Worm (Caenorhabditis elegans) whole organism, L4 larva: ENCODE measurements around the gene B0507.8.

ENCODE experiments used
- D1046.2 ChIP-seq: fragments of 200-800 bp; sonication (Bioruptor generic); IDR thresholded peaks from 2 replicates; pipeline ENCODE4 v1.3.6; 2022; ENCODE audit warnings: missing genetic modification characterization, missing compliant biosample characterization
- F44E2.7 ChIP-seq: fragments of 200-800 bp; sonication (Bioruptor generic); IDR thresholded peaks from 2 replicates; pipeline ENCODE4 v2.1.2; 2022; ENCODE audit warnings: missing genetic modification characterization, missing compliant biosample characterization
- F49E8.2 ChIP-seq: sonication (generic microtip); optimal IDR thresholded peaks from 2 replicates; lab custom pipeline; 2016; ENCODE audit warnings: missing compliant biosample characterization, mild to moderate bottlenecking, missing genetic modification characterization, borderline replicate concordance
- R02D3.7 ChIP-seq: fragments of 150-350 bp; sonication (generic microtip); optimal IDR thresholded peaks from 3 replicates; lab custom pipeline; 2014; ENCODE audit warnings: missing biosample characterization, missing genetic modification characterization
- T20F7.1 ChIP-seq: fragments of 200-800 bp; sonication (Bioruptor generic); optimal IDR thresholded peaks from 2 replicates; lab custom pipeline; 2018; ENCODE audit warnings: mild to moderate bottlenecking, missing genetic modification characterization, missing compliant biosample characterization
- T26A8.4 ChIP-seq: fragments of 200-800 bp; sonication (Bioruptor generic); IDR thresholded peaks from 2 replicates; pipeline ENCODE4 v1.3.6; 2022; ENCODE audit warnings: missing genetic modification characterization, missing compliant biosample characterization
- Y105C5A.15 ChIP-seq: fragments of 200-800 bp; sonication (Bioruptor generic); IDR thresholded peaks from 2 replicates; pipeline ENCODE4 v1.3.6; 2022; ENCODE audit warnings: missing genetic modification characterization, missing compliant biosample characterization
- ZK337.2 ChIP-seq: fragments of 200-800 bp; sonication (Bioruptor generic); IDR thresholded peaks from 2 replicates; pipeline ENCODE4 v1.3.6; 2022; ENCODE audit warnings: missing genetic modification reagents, missing genetic modification characterization, missing compliant biosample characterization
- ama-1 ChIP-seq: fragments of 150-350 bp; optimal IDR thresholded peaks from 2 replicates; lab custom pipeline; 2014; ENCODE audit warnings: inconsistent platforms, mixed read lengths
- ceh-62 ChIP-seq: sonication (generic microtip); optimal IDR thresholded peaks from 2 replicates; lab custom pipeline; 2017; ENCODE audit warnings: missing biosample characterization, missing genetic modification characterization
- daf-12 ChIP-seq: fragments of 150-350 bp; optimal IDR thresholded peaks from 2 replicates; lab custom pipeline; 2014; ENCODE audit warnings: missing biosample characterization, missing genetic modification reagents, missing genetic modification characterization
- daf-16 ChIP-seq, 3 experiments: sonication (generic microtip); optimal IDR thresholded peaks; 2 replicates each; lab custom pipeline; 2016 to 2017; ENCODE audit warnings: missing genetic modification characterization in 3 of 3, missing genetic modification reagents in 3 of 3, mild to moderate bottlenecking in 2 of 3, missing compliant biosample characterization in 2 of 3, missing biosample characterization in 1 of 3, moderate library complexity in 1 of 3
- daf-8 ChIP-seq: fragments of 200-800 bp; sonication (Bioruptor generic); IDR thresholded peaks from 2 replicates; pipeline ENCODE4 v1.3.6; 2022; ENCODE audit warnings: missing genetic modification characterization, missing compliant biosample characterization
- dmd-9 ChIP-seq: fragments of 200-800 bp; sonication (Bioruptor generic); IDR thresholded peaks from 2 replicates; pipeline ENCODE4 v1.3.6; 2022; ENCODE audit warnings: missing genetic modification reagents, missing genetic modification characterization, missing compliant biosample characterization
- egl-27 ChIP-seq: sonication (generic microtip); optimal IDR thresholded peaks from 3 replicates; lab custom pipeline; 2017; ENCODE audit warnings: missing biosample characterization, missing genetic modification reagents, missing genetic modification characterization
- fkh-10 ChIP-seq: fragments of 150-350 bp; optimal IDR thresholded peaks from 2 replicates; lab custom pipeline; 2014; ENCODE audit warnings: missing biosample characterization, missing genetic modification reagents, missing genetic modification characterization
- gei-8 ChIP-seq: fragments of 200-800 bp; sonication (Bioruptor generic); optimal IDR thresholded peaks from 2 replicates; lab custom pipeline; 2018; ENCODE audit warnings: mild to moderate bottlenecking, missing genetic modification characterization, missing compliant biosample characterization
- hif-1 ChIP-seq, 2 experiments: sonication (generic microtip); optimal IDR thresholded peaks; 2 replicates each; lab custom pipeline; 2016 to 2017; ENCODE audit warnings: missing compliant biosample characterization in 2 of 2, missing genetic modification characterization in 2 of 2, missing genetic modification reagents in 2 of 2, missing genotype in 2 of 2, mild to moderate bottlenecking in 1 of 2
- hlh-30 ChIP-seq: sonication (generic microtip); optimal IDR thresholded peaks from 2 replicates; lab custom pipeline; 2017; ENCODE audit warnings: antibody characterized with exemption, mild to moderate bottlenecking, missing genetic modification characterization, missing compliant biosample characterization; ENCODE audit not compliant: insufficient read depth
- hmg-1.1 ChIP-seq: fragments of 200-800 bp; sonication (Bioruptor generic); IDR thresholded peaks from 2 replicates; pipeline ENCODE4 v1.3.6; 2022; ENCODE audit warnings: missing genetic modification reagents, missing genetic modification characterization, missing compliant biosample characterization
- jun-1 ChIP-seq: fragments of 150-350 bp; optimal IDR thresholded peaks from 2 replicates; lab custom pipeline; 2014; ENCODE audit warnings: missing biosample characterization, missing genetic modification reagents, missing genetic modification characterization
- lin-1 ChIP-seq: fragments of 200-800 bp; sonication (Bioruptor generic); IDR thresholded peaks from 2 replicates; pipeline ENCODE4 v1.3.6; 2022; ENCODE audit warnings: missing genetic modification reagents, missing genetic modification characterization, missing compliant biosample characterization
- lin-13 ChIP-seq: fragments of 150-350 bp; optimal IDR thresholded peaks from 2 replicates; lab custom pipeline; 2014; ENCODE audit warnings: missing biosample characterization, missing genetic modification reagents, missing genetic modification characterization
- lin-39 ChIP-seq: fragments of 150-350 bp; optimal IDR thresholded peaks from 2 replicates; lab custom pipeline; 2014; ENCODE audit warnings: missing biosample characterization, missing genetic modification reagents, missing genetic modification characterization
- madf-5 ChIP-seq, 2 experiments: fragments of 200-800 bp; sonication (Bioruptor generic); IDR thresholded peaks; 2 replicates each; pipeline ENCODE4 v1.3.6; 2022; ENCODE audit warnings: missing compliant biosample characterization in 2 of 2, missing genetic modification characterization in 2 of 2
- mdl-1 ChIP-seq, 2 experiments: fragments of 150-350 bp in 1 of 2; sonication (generic microtip) in 1 of 2; optimal IDR thresholded peaks; 2 replicates each; lab custom pipeline; 2014 to 2017; ENCODE audit warnings: missing biosample characterization in 2 of 2, missing genetic modification characterization in 2 of 2
- mdt-29 ChIP-seq: fragments of 200-800 bp; sonication (Bioruptor generic); IDR thresholded peaks from 2 replicates; pipeline ENCODE4 v1.3.6; 2022; ENCODE audit warnings: missing genetic modification reagents, missing genetic modification characterization, missing compliant biosample characterization
- mep-1 ChIP-seq: fragments of 150-350 bp; sonication (generic microtip); optimal IDR thresholded peaks from 3 replicates; lab custom pipeline; 2014; ENCODE audit warnings: missing biosample characterization, missing genetic modification characterization
- mes-2 ChIP-seq: sonication (generic microtip); optimal IDR thresholded peaks from 2 replicates; lab custom pipeline; 2016; ENCODE audit warnings: missing genotype, mild to moderate bottlenecking, missing genetic modification characterization, missing compliant biosample characterization; ENCODE audit not compliant: poor library complexity, severe bottlenecking
- mxl-2 ChIP-seq: fragments of 200-800 bp; sonication (Bioruptor generic); conservative IDR thresholded peaks from 2 replicates; pipeline ENCODE4 v1.3.6; 2022; ENCODE audit warnings: missing genetic modification reagents, missing genetic modification characterization, missing compliant biosample characterization
- nhr-102 ChIP-seq: sonication (generic microtip); optimal IDR thresholded peaks from 2 replicates; lab custom pipeline; 2016; ENCODE audit warnings: mild to moderate bottlenecking, missing genetic modification characterization, moderate library complexity, missing compliant biosample characterization
- nhr-111 ChIP-seq: fragments of 200-800 bp; sonication (Bioruptor generic); optimal IDR thresholded peaks from 2 replicates; lab custom pipeline; 2018; ENCODE audit warnings: mild to moderate bottlenecking, missing genetic modification characterization, missing compliant biosample characterization
- nhr-237 ChIP-seq: sonication (generic microtip); optimal IDR thresholded peaks from 2 replicates; lab custom pipeline; 2017; ENCODE audit warnings: missing biosample characterization, missing genetic modification characterization
- nhr-25 ChIP-seq: sonication (generic microtip); optimal IDR thresholded peaks from 2 replicates; lab custom pipeline; 2017; ENCODE audit warnings: missing genetic modification characterization, mild to moderate bottlenecking, missing compliant biosample characterization, antibody characterized with exemption, moderate library complexity, borderline replicate concordance; ENCODE audit not compliant: insufficient read depth
- nhr-28 ChIP-seq: fragments of 150-350 bp; optimal IDR thresholded peaks from 2 replicates; lab custom pipeline; 2014; ENCODE audit warnings: missing biosample characterization, missing genetic modification characterization
- nhr-42 ChIP-seq: fragments of 200-800 bp; sonication (Bioruptor generic); IDR thresholded peaks from 2 replicates; pipeline ENCODE4 v1.3.6; 2022; ENCODE audit warnings: missing genetic modification characterization, missing compliant biosample characterization
- nhr-6 ChIP-seq: fragments of 150-350 bp; optimal IDR thresholded peaks from 2 replicates; lab custom pipeline; 2014; ENCODE audit warnings: missing biosample characterization, missing genetic modification characterization
- nhr-76 ChIP-seq: fragments of 150-350 bp; optimal IDR thresholded peaks from 2 replicates; lab custom pipeline; 2014; ENCODE audit warnings: missing biosample characterization, missing genetic modification characterization
- nhr-77 ChIP-seq: fragments of 150-350 bp; optimal IDR thresholded peaks from 2 replicates; lab custom pipeline; 2014; ENCODE audit warnings: missing biosample characterization, missing genetic modification characterization
- pqm-1 ChIP-seq: sonication (generic microtip); optimal IDR thresholded peaks from 2 replicates; lab custom pipeline; 2017; ENCODE audit warnings: missing biosample characterization, missing genetic modification characterization
- rbr-2 ChIP-seq: sonication (generic microtip); optimal IDR thresholded peaks from 2 replicates; lab custom pipeline; 2016; ENCODE audit warnings: missing genotype, missing genetic modification characterization, missing compliant biosample characterization
- saeg-2 ChIP-seq: fragments of 200-800 bp; sonication (Bioruptor generic); IDR thresholded peaks from 2 replicates; pipeline ENCODE4 v1.3.6; 2022; ENCODE audit warnings: missing genetic modification reagents, missing genetic modification characterization, missing compliant biosample characterization
- unc-62 ChIP-seq, 3 experiments: fragments of 150-350 bp in 1 of 3; sonication (generic microtip); optimal IDR thresholded peaks in 2 of 3; peaks in 1 of 3; 1 replicate in 1 of 3; 2 replicates in 2 of 3; lab custom pipeline; 2014 to 2017; ENCODE audit warnings: missing biosample characterization in 3 of 3, missing genetic modification characterization in 3 of 3, missing genetic modification reagents in 3 of 3, missing genotype in 1 of 3
- vab-7 ChIP-seq: fragments of 200-800 bp; sonication (Bioruptor generic); IDR thresholded peaks from 2 replicates; pipeline ENCODE4 v1.3.6; 2022; ENCODE audit warnings: missing genetic modification reagents, missing genetic modification characterization, missing compliant biosample characterization
- zag-1 ChIP-seq: fragments of 150-350 bp; optimal IDR thresholded peaks from 2 replicates; lab custom pipeline; 2014; ENCODE audit warnings: missing biosample characterization, missing genetic modification characterization
- ztf-7 ChIP-seq: fragments of 150-350 bp; optimal IDR thresholded peaks from 2 replicates; lab custom pipeline; 2014; ENCODE audit warnings: missing biosample characterization, missing genetic modification characterization

B0507.8 gene

DNA sequence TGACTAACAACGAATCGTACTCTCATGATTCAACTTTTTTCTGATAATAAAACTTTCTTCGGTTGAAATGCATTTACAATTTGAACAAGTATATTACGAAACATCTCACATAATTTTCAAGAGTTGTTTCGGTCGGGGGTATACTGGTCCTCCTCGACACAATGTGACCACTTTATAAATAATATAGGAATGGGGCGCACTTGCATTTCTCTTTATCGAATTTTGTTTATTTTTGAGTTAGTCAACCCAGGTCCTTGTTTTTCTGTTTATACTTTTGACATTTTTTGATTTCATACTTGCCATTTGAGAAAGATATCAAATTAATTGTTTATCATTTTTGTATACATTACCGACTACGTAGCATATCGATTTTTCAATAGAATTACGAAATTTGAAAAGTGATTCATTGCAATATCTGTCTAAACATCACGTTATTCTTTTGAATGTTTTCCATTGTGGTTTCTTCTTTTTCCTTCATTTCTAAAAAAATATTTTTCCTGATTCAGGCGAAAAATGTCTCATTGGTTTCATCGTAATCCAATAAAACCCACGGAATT lies 11.1 kb upstream of the B0507.8 start, which contains the start of gene B0507.2 (continued):
- TF ChIP-seq saeg-2, result no peak
- TF ChIP-seq nhr-28 (tag; lab: Kevin White, UChicago), result peak; percentile 33
- TF ChIP-seq vab-7 (GFP tag; lab: Robert Waterston, UW), result no peak
- peak; percentile 2 for TF ChIP-seq rbr-2
- TF ChIP-seq daf-12, result no peak
- TF ChIP-seq unc-62 (GFP tag; optimal IDR thresholded peaks at IDR 0.05 in 1 of 2; lab: Kevin White, UChicago), result no peak
- no peak for TF ChIP-seq unc-62 (tag; optimal IDR thresholded peaks at IDR 0.05; lab: Kevin White, UChicago)
- no peak for TF ChIP-seq daf-8
- no peak for TF ChIP-seq daf-16 (GFP tag; optimal IDR thresholded peaks at IDR 0.05; lab: Kevin White, UChicago)
- peak; percentile 90 for TF ChIP-seq daf-16 (tag; optimal IDR thresholded peaks at IDR 0.05; lab: Kevin White, UChicago)
- TF ChIP-seq madf-5 (GFP tag; IDR thresholded peaks at IDR 0.05; lab: Robert Waterston, UW), result no peak

ce11 chrV:8771599-8771998 lies 8.8 kb upstream of the B0507.8 start, which contains the start of gene srx-115:
Gene srx-115, plus strand, starts transcription at chrV:8771899.
- TF ChIP-seq hmg-1.1, result no peak
- TF ChIP-seq lin-39 (tag; lab: Kevin White, UChicago), result no peak
- TF ChIP-seq hlh-30 (tag; lab: Kevin White, UChicago), result no peak
- TF ChIP-seq mxl-2 (GFP tag; lab: Robert Waterston, UW), result no peak
- TF ChIP-seq nhr-76 (tag; lab: Kevin White, UChicago), result no peak
- no peak for TF ChIP-seq dmd-9 (GFP tag; lab: Robert Waterston, UW)
- TF ChIP-seq T26A8.4 (GFP tag; lab: Robert Waterston, UW), result no peak
- TF ChIP-seq mdt-29 (GFP tag; lab: Robert Waterston, UW), result no peak
- no peak for TF ChIP-seq nhr-28 (tag; lab: Kevin White, UChicago)
- no peak for TF ChIP-seq mep-1
- TF ChIP-seq nhr-111 (GFP tag; lab: Kevin White, UChicago), result no peak
- no peak for TF ChIP-seq jun-1

ce11 chrV:8769154-8769553 lies 6.4 kb upstream of the B0507.8 start:
- TF ChIP-seq ztf-7 (tag; lab: Kevin White, UChicago) (no peak), mes-2 (no peak), lin-13 (GFP tag; lab: Kevin White, UChicago) (no peak), daf-8 (no peak), D1046.2 (GFP tag; lab: Robert Waterston, UW) (no peak), nhr-25 (tag; lab: Kevin White, UChicago) (no peak), nhr-6 (tag; lab: Kevin White, UChicago) (no peak), ceh-62 (tag; lab: Kevin White, UChicago) (no peak), pqm-1 (tag; lab: Kevin White, UChicago) (peak; percentile 74), ama-1 (lab: Kevin White, UChicago) (no peak), saeg-2 (peak; percentile 79), fkh-10 (GFP tag; lab: Kevin White, UChicago) (no peak), nhr-77 (tag; lab: Kevin White, UChicago) (peak; percentile 76), nhr-102 (tag; lab: Kevin White, UChicago) (peak; percentile 54), lin-1 (GFP tag; lab: Robert Waterston, UW) (peak; percentile 88), zag-1 (tag; lab: Kevin White, UChicago) (no peak), madf-5 (GFP tag; IDR thresholded peaks at IDR 0.05; lab: Robert Waterston, UW) (no peak), hif-1 (tag; optimal IDR thresholded peaks at IDR 0.05; lab: Kevin White, UChicago) (no peak), R02D3.7 (tag; lab: Kevin White, UChicago) (no peak), F44E2.7 (GFP tag; lab: Robert Waterston, UW) (no peak), Y105C5A.15 (no peak), T26A8.4 (GFP tag; lab: Robert Waterston, UW) (no peak), mdl-1 (tag; optimal IDR thresholded peaks at IDR 0.05; lab: Kevin White, UChicago) (peak in 1 of 2 experiments; percentile 37), hmg-1.1 (no peak), daf-12 (no peak), vab-7 (GFP tag; lab: Robert Waterston, UW) (no peak), ZK337.2 (GFP tag; lab: Robert Waterston, UW) (no peak), egl-27 (tag; lab: Kevin White, UChicago) (no peak), jun-1 (no peak), F49E8.2 (tag; lab: Kevin White, UChicago) (no peak), gei-8 (GFP tag; lab: Kevin White, UChicago) (no peak), nhr-42 (GFP tag; lab: Robert Waterston, UW) (no peak), nhr-237 (tag; lab: Kevin White, UChicago) (no peak), T20F7.1 (peak; percentile 26)
